Fruit fly (Drosophila melanogaster): ENCODE results near the gene Cht7.

The Cht7 gene

dm6 chr3L:3095590-3095989 is 11.2 kb downstream of the Cht7 start (continued):
- TF ChIP-seq sr (GFP tag; IDR thresholded peaks at IDR 0.05) (peak; percentile 51; the same call in 1 of the 3 replicates), amos (GFP tag; IDR thresholded peaks at IDR 0.05; ENCODE audit: partially characterized antibody) (peak; percentile 78)

- TF ChIP-seq B-H2 (GFP tag; optimal IDR thresholded peaks at IDR 0.05) (peak; percentile 45), schlank (tag; optimal IDR thresholded peaks at IDR 0.05) (no peak), Dll (GFP tag; IDR thresholded peaks at IDR 0.05; ENCODE audit: partially characterized antibody) (0 out of 4 replicates have a peak, but pooled peaks have one; percentile 11), vnd (GFP tag; IDR thresholded peaks at IDR 0.05; ENCODE audit: partially characterized antibody) (no peak), Nf-YA (GFP tag; IDR thresholded peaks at IDR 0.05) (peak; percentile 69), chn (GFP tag; optimal IDR thresholded peaks at IDR 0.05) (peak; percentile 61), CG13624 (GFP tag; optimal IDR thresholded peaks at IDR 0.05) (peak; percentile 61), so (GFP tag; IDR thresholded peaks at IDR 0.05) (no peak; the same call in 2 of the 3 replicates), CG2199 (GFP tag; IDR thresholded peaks at IDR 0.05) (peak; percentile 69; the same call in 1 of the 3 replicates), CG5180 (GFP tag; optimal IDR thresholded peaks at IDR 0.05) (peak; percentile 51), CG17385 (GFP tag; optimal IDR thresholded peaks at IDR 0.05) (peak; percentile 34), CG4404 (GFP tag; IDR thresholded peaks at IDR 0.05) (no peak), Camta (GFP tag; optimal IDR thresholded peaks at IDR 0.05) (peak; percentile 59), caup (GFP tag; optimal IDR thresholded peaks at IDR 0.05; ENCODE audit: severe bottlenecking) (peak; percentile 49), corto (GFP tag; optimal IDR thresholded peaks at IDR 0.05) (no peak), ttk (GFP tag; IDR thresholded peaks at IDR 0.05) (peak; percentile 43; the same call in 1 of the 2 replicates), D19A (tag; optimal IDR thresholded peaks at IDR 0.05) (peak; percentile 81), grn (GFP tag; optimal IDR thresholded peaks at IDR 0.05) (peak; percentile 31), Dad (GFP tag; optimal IDR thresholded peaks at IDR 0.05) (peak; percentile 32), CG10366 (GFP tag; IDR thresholded peaks at IDR 0.05) (peak; percentile 41; the same call in 1 of the 2 replicates), CG30403 (GFP tag; optimal IDR thresholded peaks at IDR 0.05) (peak; percentile 29), tup (GFP tag; optimal IDR thresholded peaks at IDR 0.05) (no peak), Hr78 (GFP tag; optimal IDR thresholded peaks at IDR 0.05) (no peak), unc-4 (GFP tag; IDR thresholded peaks at IDR 0.05; ENCODE audit: partially characterized antibody) (0 out of 2 replicates have a peak, but pooled peaks have one; percentile 26), CG8924 (tag; optimal IDR thresholded peaks at IDR 0.05) (peak; percentile 70), z (GFP tag; IDR thresholded peaks at IDR 0.05) (0 out of 3 replicates have a peak, but pooled peaks have one; percentile 44), CG32532 (GFP tag; IDR thresholded peaks at IDR 0.05) (peak; percentile 51; the same call in 1 of the 2 replicates), chm (GFP tag; IDR thresholded peaks at IDR 0.05) (peak; percentile 75), Usf (GFP tag; optimal IDR thresholded peaks at IDR 0.05) (no peak), CG15696 (tag; optimal IDR thresholded peaks at IDR 0.05) (peak; percentile 57), sima (GFP tag; optimal IDR thresholded peaks at IDR 0.05) (no peak), sisA (GFP tag; IDR thresholded peaks at IDR 0.05) (peak; percentile 24; the same call in 1 of the 2 replicates), CG9727 (GFP tag; optimal IDR thresholded peaks at IDR 0.05) (peak; percentile 39), CG12942 (GFP tag; optimal IDR thresholded peaks at IDR 0.05) (no peak), dysf (GFP tag; IDR thresholded peaks at IDR 0.05) (peak; percentile 17; the same call in 1 of the 3 replicates), CG13287 (GFP tag; IDR thresholded peaks at IDR 0.05; ENCODE audit: partially characterized antibody) (peak; percentile 55; the same call in 1 of the 2 replicates), repo (GFP tag; optimal IDR thresholded peaks at IDR 0.05) (peak; percentile 65), fu2 (GFP tag; optimal IDR thresholded peaks at IDR 0.05) (no peak), Hsf (GFP tag; optimal IDR thresholded peaks at IDR 0.05) (peak; percentile 39), otp (GFP tag; IDR thresholded peaks at IDR 0.05) (peak; percentile 50; the same call in 1 of the 3 replicates), CG11504 (tag; optimal IDR thresholded peaks at IDR 0.05) (no peak), CG7357 (GFP tag; IDR thresholded peaks at IDR 0.05) (no peak), CG1792 (GFP tag; optimal IDR thresholded peaks at IDR 0.05) (peak; percentile 45), emc (GFP tag; optimal IDR thresholded peaks at IDR 0.05) (no peak)
Observed at dm6 chr3L:3090581-3091345, 16.0 kb downstream of the Cht7 start.

All from whole organism, embryonic.